Worm (Caenorhabditis elegans) whole organism, late embryonic: ENCODE results near the gene spon-1.

Experiments used
- F13H6.1 ChIP-seq: sonication (generic microtip); optimal IDR thresholded peaks from 2 replicates; lab custom pipeline; 2016; ENCODE audit warnings: missing genetic modification characterization, missing compliant biosample characterization
- ahr-1 ChIP-seq: sonication (generic microtip); optimal IDR thresholded peaks from 2 replicates; lab custom pipeline; 2016; ENCODE audit warnings: missing genetic modification characterization, missing compliant biosample characterization
- ceh-18 ChIP-seq: sonication (generic microtip); optimal IDR thresholded peaks from 2 replicates; lab custom pipeline; 2016; ENCODE audit warnings: missing genetic modification characterization, missing compliant biosample characterization
- ceh-2 ChIP-seq: sonication (generic microtip); optimal IDR thresholded peaks from 2 replicates; lab custom pipeline; 2016; ENCODE audit warnings: missing genotype, missing genetic modification characterization, missing compliant biosample characterization
- ceh-22 ChIP-seq: sonication (generic microtip); optimal IDR thresholded peaks from 2 replicates; lab custom pipeline; 2017; ENCODE audit warnings: missing biosample characterization, missing genetic modification characterization
- ceh-24 ChIP-seq: sonication (generic microtip); optimal IDR thresholded peaks from 2 replicates; lab custom pipeline; 2016; ENCODE audit warnings: mild to moderate bottlenecking, missing genetic modification characterization, missing compliant biosample characterization
- ceh-31 ChIP-seq: sonication (generic microtip); optimal IDR thresholded peaks from 2 replicates; lab custom pipeline; 2016; ENCODE audit warnings: missing genetic modification characterization, missing compliant biosample characterization
- ceh-34 ChIP-seq: sonication (generic microtip); optimal IDR thresholded peaks from 2 replicates; lab custom pipeline; 2016; ENCODE audit warnings: mild to moderate bottlenecking, missing genetic modification characterization, missing compliant biosample characterization
- ceh-45 ChIP-seq: fragments of 200-800 bp; sonication (Bioruptor generic); IDR thresholded peaks from 2 replicates; pipeline ENCODE4 v1.3.6; 2022; ENCODE audit warnings: missing genetic modification reagents, missing genetic modification characterization, missing compliant biosample characterization
- ceh-48 ChIP-seq: sonication (generic microtip); optimal IDR thresholded peaks from 2 replicates; lab custom pipeline; 2016; ENCODE audit warnings: missing genetic modification characterization, inconsistent platforms, missing compliant biosample characterization
- ceh-6 ChIP-seq: fragments of 200-800 bp; sonication (Bioruptor generic); optimal IDR thresholded peaks from 2 replicates; lab custom pipeline; 2018; ENCODE audit warnings: mild to moderate bottlenecking, missing genetic modification characterization, missing compliant biosample characterization
- elt-2 ChIP-seq: sonication (generic microtip); optimal IDR thresholded peaks from 2 replicates; lab custom pipeline; 2016; ENCODE audit warnings: missing genetic modification reagents, missing genetic modification characterization, missing compliant biosample characterization
- elt-4 ChIP-seq: sonication (generic microtip); optimal IDR thresholded peaks from 2 replicates; lab custom pipeline; 2016; ENCODE audit warnings: missing genetic modification characterization, missing compliant biosample characterization
- ets-4 ChIP-seq: sonication (generic microtip); optimal IDR thresholded peaks from 2 replicates; lab custom pipeline; 2016; ENCODE audit warnings: missing genetic modification characterization, missing compliant biosample characterization
- eyg-1 ChIP-seq: sonication (generic microtip); optimal IDR thresholded peaks from 2 replicates; lab custom pipeline; 2016; ENCODE audit warnings: missing genotype, missing genetic modification characterization, missing compliant biosample characterization
- fax-1 ChIP-seq: sonication (generic microtip); optimal IDR thresholded peaks from 2 replicates; lab custom pipeline; 2016; ENCODE audit warnings: missing genotype, missing genetic modification characterization, missing compliant biosample characterization
- fkh-10 ChIP-seq: fragments of 150-350 bp; optimal IDR thresholded peaks from 2 replicates; lab custom pipeline; 2014; ENCODE audit warnings: missing biosample characterization, missing genetic modification reagents, missing genetic modification characterization
- gmeb-2 ChIP-seq: sonication (generic microtip); optimal IDR thresholded peaks from 2 replicates; lab custom pipeline; 2016; ENCODE audit warnings: missing genetic modification characterization, inconsistent platforms, missing compliant biosample characterization
- hlh-6 ChIP-seq: sonication (generic microtip); optimal IDR thresholded peaks from 2 replicates; lab custom pipeline; 2016; ENCODE audit warnings: missing genotype, missing genetic modification characterization, missing compliant biosample characterization
- lim-6 ChIP-seq: sonication (generic microtip); optimal IDR thresholded peaks from 2 replicates; lab custom pipeline; 2016; ENCODE audit warnings: missing genetic modification characterization, missing compliant biosample characterization
- lin-11 ChIP-seq: fragments of 200-800 bp; sonication (Bioruptor generic); optimal IDR thresholded peaks from 2 replicates; lab custom pipeline; 2018; ENCODE audit warnings: mild to moderate bottlenecking, missing genetic modification characterization, missing compliant biosample characterization
- madf-2 ChIP-seq: sonication (generic microtip); optimal IDR thresholded peaks from 2 replicates; lab custom pipeline; 2017; ENCODE audit warnings: missing genetic modification characterization, missing compliant biosample characterization
- mec-3 ChIP-seq: sonication (generic microtip); optimal IDR thresholded peaks from 2 replicates; lab custom pipeline; 2016; ENCODE audit warnings: borderline replicate concordance, missing genetic modification characterization, missing compliant biosample characterization
- nfya-1 ChIP-seq: sonication (generic microtip); optimal IDR thresholded peaks from 2 replicates; lab custom pipeline; 2017; ENCODE audit warnings: missing genetic modification characterization, mild to moderate bottlenecking, missing compliant biosample characterization, antibody characterized with exemption, moderate library complexity
- nhr-11 ChIP-seq: fragments of 150-350 bp; optimal IDR thresholded peaks from 2 replicates; lab custom pipeline; 2014; ENCODE audit warnings: missing biosample characterization, missing genetic modification characterization
- nhr-232 ChIP-seq: sonication (generic microtip); optimal IDR thresholded peaks from 2 replicates; lab custom pipeline; 2016; ENCODE audit warnings: missing genetic modification characterization, missing compliant biosample characterization
- npax-4 ChIP-seq: sonication (generic microtip); optimal IDR thresholded peaks from 2 replicates; lab custom pipeline; 2016; ENCODE audit warnings: missing genetic modification characterization, missing compliant biosample characterization
- pha-4 ChIP-seq: fragments of 150-350 bp; optimal IDR thresholded peaks from 2 replicates; lab custom pipeline; 2018; ENCODE audit warnings: missing biosample characterization, missing genetic modification reagents, missing genetic modification characterization
- pros-1 ChIP-seq: fragments of 150-350 bp; optimal IDR thresholded peaks from 2 replicates; lab custom pipeline; 2014; ENCODE audit warnings: missing biosample characterization, missing genetic modification reagents, missing genetic modification characterization
- rnt-1 ChIP-seq: sonication (generic microtip); optimal IDR thresholded peaks from 2 replicates; lab custom pipeline; 2016; ENCODE audit warnings: missing genetic modification characterization, missing compliant biosample characterization
- sox-2 ChIP-seq: fragments of 200-800 bp; sonication (Bioruptor generic); IDR thresholded peaks from 2 replicates; pipeline ENCODE4 v1.3.6; 2022; ENCODE audit warnings: missing genetic modification reagents, missing genetic modification characterization, missing compliant biosample characterization
- sox-4 ChIP-seq: sonication (generic microtip); optimal IDR thresholded peaks from 2 replicates; lab custom pipeline; 2017; ENCODE audit warnings: mild to moderate bottlenecking, missing genetic modification characterization, inconsistent platforms, missing compliant biosample characterization
- syd-9 ChIP-seq: sonication (generic microtip); optimal IDR thresholded peaks from 2 replicates; lab custom pipeline; 2016; ENCODE audit warnings: mild to moderate bottlenecking, missing genetic modification characterization, moderate library complexity, missing compliant biosample characterization
- tbx-2 ChIP-seq: sonication (generic microtip); optimal IDR thresholded peaks from 2 replicates; lab custom pipeline; 2016; ENCODE audit warnings: missing genetic modification characterization, missing compliant biosample characterization
- tbx-7 ChIP-seq: sonication (generic microtip); optimal IDR thresholded peaks from 2 replicates; lab custom pipeline; 2016; ENCODE audit warnings: missing genotype, missing genetic modification characterization, missing compliant biosample characterization
- ttx-3 ChIP-seq: sonication (generic microtip); optimal IDR thresholded peaks from 2 replicates; lab custom pipeline; 2016; ENCODE audit warnings: missing genetic modification reagents, missing genetic modification characterization, missing compliant biosample characterization
- unc-86 ChIP-seq: sonication (generic microtip); optimal IDR thresholded peaks from 2 replicates; lab custom pipeline; 2016; ENCODE audit warnings: missing genetic modification characterization, missing compliant biosample characterization
- zip-5 ChIP-seq: sonication (generic microtip); optimal IDR thresholded peaks from 2 replicates; lab custom pipeline; 2016; ENCODE audit warnings: missing genetic modification characterization, missing compliant biosample characterization

spon-1 gene

DNA sequence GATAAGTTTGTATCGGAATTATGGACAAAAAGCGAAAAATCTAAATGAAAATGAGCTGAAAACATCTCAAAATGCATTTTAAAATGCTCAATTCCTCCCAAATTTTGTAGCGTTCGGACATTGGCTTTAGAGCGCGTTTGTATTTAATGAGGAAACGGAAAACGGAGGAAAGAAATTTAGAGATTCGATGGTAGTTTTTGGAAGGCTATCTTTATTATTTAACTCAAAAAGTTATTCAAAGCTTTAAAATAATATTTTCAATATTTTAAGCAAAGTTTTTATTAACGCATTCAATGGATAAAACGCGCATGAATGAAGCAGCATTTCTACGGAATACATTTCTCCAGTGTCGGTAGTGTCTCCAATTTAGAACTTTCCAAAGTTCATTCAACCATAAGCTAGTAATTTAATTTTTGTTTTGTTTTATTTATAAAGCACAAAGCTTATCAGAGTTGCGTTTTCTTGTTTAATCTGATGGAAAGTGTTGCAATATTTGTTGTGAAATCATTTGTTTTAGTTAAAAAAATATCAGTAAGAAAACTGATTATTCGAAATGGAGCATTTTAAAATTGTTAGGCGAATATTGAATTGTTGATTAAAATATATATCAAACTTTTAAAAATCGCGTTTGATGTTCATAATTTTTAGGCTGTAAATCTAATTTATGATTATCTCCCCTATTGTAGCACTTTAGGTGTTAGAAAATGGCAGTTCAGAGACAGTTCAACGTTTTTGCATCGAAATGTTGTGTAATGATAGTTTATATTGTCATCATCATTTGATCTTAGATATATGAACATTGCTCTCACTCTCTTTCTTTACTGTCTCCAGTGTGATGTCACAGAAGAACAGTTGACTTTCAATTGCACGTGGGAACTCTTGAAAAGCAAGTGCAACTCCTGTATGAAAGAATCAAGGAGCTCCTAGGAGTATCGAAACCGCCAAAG lies 43.5 kb upstream of the spon-1 start (continued):
- TF ChIP-seq ceh-48 (tag; lab: Kevin White, UChicago) (no peak), ahr-1 (tag; lab: Kevin White, UChicago) (peak; percentile 69), ceh-45 (GFP tag; lab: Robert Waterston, UW) (no peak), madf-2 (no peak), pha-4 (tag; lab: Kevin White, UChicago) (no peak), ceh-31 (tag; lab: Kevin White, UChicago) (peak; percentile 97), lin-11 (tag; lab: Kevin White, UChicago) (no peak), nfya-1 (tag; lab: Kevin White, UChicago) (peak; percentile 39), mec-3 (tag; lab: Kevin White, UChicago) (no peak), fkh-10 (GFP tag; lab: Kevin White, UChicago) (no peak), ceh-6 (no peak), tbx-7 (tag; lab: Kevin White, UChicago) (peak; percentile 81), ttx-3 (tag; lab: Kevin White, UChicago) (no peak), sox-2 (GFP tag; lab: Robert Waterston, UW) (no peak), elt-2 (tag; lab: Kevin White, UChicago) (peak; percentile 82), rnt-1 (tag; lab: Kevin White, UChicago) (peak; percentile 82), ceh-22 (tag; lab: Kevin White, UChicago) (no peak), tbx-2 (tag; lab: Kevin White, UChicago) (peak; percentile 76)

DNA sequence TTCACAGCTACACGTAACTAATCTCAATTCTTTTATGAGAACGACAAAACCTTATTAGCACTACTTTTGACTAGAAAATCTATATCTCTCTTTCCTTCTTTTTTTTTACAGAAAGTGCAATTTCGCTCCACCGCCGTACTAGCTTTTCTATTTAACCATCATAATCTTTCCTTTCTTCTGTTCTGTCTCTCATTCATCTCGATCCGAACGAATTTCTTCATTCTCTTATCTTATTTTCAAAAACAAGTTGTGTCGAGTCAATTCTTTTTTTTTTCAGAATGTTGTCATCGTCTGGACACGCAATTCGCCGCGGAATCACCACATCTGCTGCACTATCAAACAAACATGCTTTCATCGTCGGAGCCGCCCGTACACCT lies 42.8 kb upstream of the spon-1 start, which contains the start of gene kat-1:
Gene kat-1, plus strand, starts transcription at position 278 of the 377 bp plus-strand sequence.
- no peak for TF ChIP-seq lim-6 (tag; lab: Kevin White, UChicago)
- no peak for TF ChIP-seq ets-4 (tag; lab: Kevin White, UChicago)
- TF ChIP-seq ceh-22 (tag; lab: Kevin White, UChicago): no peak
- no peak for TF ChIP-seq gmeb-2 (tag; lab: Kevin White, UChicago)
- no peak for TF ChIP-seq tbx-7 (tag; lab: Kevin White, UChicago)
- TF ChIP-seq syd-9 (tag; lab: Kevin White, UChicago): no peak
- no peak for TF ChIP-seq madf-2
- no peak for TF ChIP-seq pros-1
- no peak for TF ChIP-seq ahr-1 (tag; lab: Kevin White, UChicago)
- no peak for TF ChIP-seq ceh-24 (tag; lab: Kevin White, UChicago)
- TF ChIP-seq npax-4 (tag; lab: Kevin White, UChicago): no peak
- no peak for TF ChIP-seq ceh-45 (GFP tag; lab: Robert Waterston, UW)
- TF ChIP-seq zip-5: no peak
- no peak for TF ChIP-seq hlh-6
- no peak for TF ChIP-seq mec-3 (tag; lab: Kevin White, UChicago)
- no peak for TF ChIP-seq unc-86 (tag; lab: Kevin White, UChicago)
- TF ChIP-seq nhr-11 (tag; lab: Kevin White, UChicago): no peak

- TF ChIP-seq eyg-1: no peak
- TF ChIP-seq nfya-1 (tag; lab: Kevin White, UChicago): no peak
- no peak for TF ChIP-seq ceh-31 (tag; lab: Kevin White, UChicago)
- no peak for TF ChIP-seq ceh-18 (tag; lab: Kevin White, UChicago)
- TF ChIP-seq F13H6.1 (tag; lab: Kevin White, UChicago): no peak
- no peak for TF ChIP-seq sox-4 (tag; lab: Kevin White, UChicago)
- TF ChIP-seq nhr-232 (tag; lab: Kevin White, UChicago): no peak
- no peak for TF ChIP-seq ceh-22 (tag; lab: Kevin White, UChicago)
- no peak for TF ChIP-seq rnt-1 (tag; lab: Kevin White, UChicago)
- no peak for TF ChIP-seq ceh-2
- TF ChIP-seq fax-1 (tag; lab: Kevin White, UChicago): no peak
- no peak for TF ChIP-seq nhr-11 (tag; lab: Kevin White, UChicago)
- no peak for TF ChIP-seq ceh-48 (tag; lab: Kevin White, UChicago)
- no peak for TF ChIP-seq ceh-34 (tag; lab: Kevin White, UChicago)
- TF ChIP-seq ttx-3 (tag; lab: Kevin White, UChicago): no peak
- TF ChIP-seq elt-4 (tag; lab: Kevin White, UChicago): no peak
- no peak for TF ChIP-seq lim-6 (tag; lab: Kevin White, UChicago)
- TF ChIP-seq ceh-6: no peak
- TF ChIP-seq, all 69 proteins: peak for 0
Measured at ce11 chrII:7075564-7076228, 40.7 kb upstream of the spon-1 start, which contains the start of gene T02G5.7. Gene T02G5.7 (plus strand): TSS chrII:7075614.
